Worm (Caenorhabditis elegans) whole organism, L1 larva: Measurements from ENCODE around the gene clec-57.

Experiments used
- aly-2 ChIP-seq: fragments of 150-350 bp; optimal IDR thresholded peaks from 2 replicates; lab custom pipeline; 2014; ENCODE audit warnings: missing biosample characterization, missing genetic modification characterization
- egl-27 ChIP-seq, 2 experiments: fragments of 150-350 bp in 1 of 2; sonication (generic microtip); optimal IDR thresholded peaks; 3 replicates each; lab custom pipeline; 2017 to 2018; ENCODE audit warnings: missing biosample characterization in 2 of 2, missing genetic modification characterization in 2 of 2, missing genetic modification reagents in 2 of 2
- nhr-85 ChIP-seq: sonication (generic microtip); peaks from one replicate; lab custom pipeline; 2016; ENCODE audit warnings: missing genetic modification characterization, inconsistent platforms, missing compliant biosample characterization
- zag-1 ChIP-seq: fragments of 150-350 bp; optimal IDR thresholded peaks from 2 replicates; lab custom pipeline; 2014; ENCODE audit warnings: missing biosample characterization, missing genetic modification characterization

- TF ChIP-seq zag-1 (no peak), egl-27 (tag; optimal IDR thresholded peaks at IDR 0.05; lab: Kevin White, UChicago) (no peak), nhr-85 (no peak), aly-2 (no peak)
Measured at ce11 chrV:14432259-14432658, 36.8 kb upstream of the clec-57 start, which contains the start of gene egl-1.
